Fruit fly (Drosophila melanogaster): ENCODE data around the gene Or85f.
A peak's percentile ranks its signal among the peaks of the same experiment; 100 is the strongest.

Gene Or85f

dm6 chr3R:9397890-9398289, at the start of gene Or85f:
Gene Or85f (plus strand): TSS chr3R:9398190.
- TF ChIP-seq E2f1 (GFP tag; IDR thresholded peaks at IDR 0.05) (no peak), Fer1 (GFP tag; optimal IDR thresholded peaks at IDR 0.05) (no peak), Mad (GFP tag; optimal IDR thresholded peaks at IDR 0.05) (no peak), Kr (GFP tag; optimal IDR thresholded peaks at IDR 0.05) (no peak), Stat92E (GFP tag; optimal IDR thresholded peaks at IDR 0.05) (no peak), corto (GFP tag; optimal IDR thresholded peaks at IDR 0.05) (no peak), CG2712 (tag; optimal IDR thresholded peaks at IDR 0.05) (no peak), Hr78 (GFP tag; optimal IDR thresholded peaks at IDR 0.05) (no peak), CG32532 (GFP tag; IDR thresholded peaks at IDR 0.05) (no peak)

- TF ChIP-seq nom (GFP tag; optimal IDR thresholded peaks at IDR 0.05) (peak; percentile 18), E2f2 (GFP tag; IDR thresholded peaks at IDR 0.05) (0 out of 2 replicates have a peak, but pooled peaks have one; percentile 3), CG2129 (GFP tag; IDR thresholded peaks at IDR 0.05; ENCODE audit: partially characterized antibody) (no peak)
Measured at dm6 chr3R:9348379-9348721, 49.6 kb upstream of the Or85f start.

dm6 chr3R:9349267-9349820, 48.6 kb upstream of the Or85f start:
- TF ChIP-seq nerfin-2 (GFP tag; IDR thresholded peaks at IDR 0.05; ENCODE audit: partially characterized antibody) (no peak), crp (GFP tag; optimal IDR thresholded peaks at IDR 0.05) (no peak), CG10979 (tag; optimal IDR thresholded peaks at IDR 0.05) (peak; percentile 17), CG10267 (tag; optimal IDR thresholded peaks at IDR 0.05) (no peak), CG2129 (GFP tag; IDR thresholded peaks at IDR 0.05; ENCODE audit: partially characterized antibody) (no peak), caup (GFP tag; optimal IDR thresholded peaks at IDR 0.05; ENCODE audit: severe bottlenecking) (no peak), CG1024 (GFP tag; IDR thresholded peaks at IDR 0.05) (no peak), Mad (GFP tag; optimal IDR thresholded peaks at IDR 0.05) (no peak), CG11695 (GFP tag; IDR thresholded peaks at IDR 0.05) (no peak), pzg (GFP tag; optimal IDR thresholded peaks at IDR 0.05) (no peak), CG2199 (GFP tag; IDR thresholded peaks at IDR 0.05) (peak; percentile 74; the same call in 1 of the 3 replicates), Bdp1 (GFP tag; optimal IDR thresholded peaks at IDR 0.05) (no peak), zen (tag; optimal IDR thresholded peaks at IDR 0.05) (peak; percentile 15), prd (optimal IDR thresholded peaks at IDR 0.05) (no peak), prd (GFP tag; IDR thresholded peaks at IDR 0.05) (no peak), NK7.1 (GFP tag; optimal IDR thresholded peaks at IDR 0.05) (no peak), fd3F (GFP tag; optimal IDR thresholded peaks at IDR 0.05) (no peak), CG10209 (GFP tag; optimal IDR thresholded peaks at IDR 0.05) (no peak), Xbp1 (GFP tag; optimal IDR thresholded peaks at IDR 0.05) (no peak), CG17802 (tag; optimal IDR thresholded peaks at IDR 0.05) (no peak), sug (tag; optimal IDR thresholded peaks at IDR 0.05) (no peak), Six4 (GFP tag; optimal IDR thresholded peaks at IDR 0.05) (no peak), ab (GFP tag; optimal IDR thresholded peaks at IDR 0.05) (no peak), tio (GFP tag; optimal IDR thresholded peaks at IDR 0.05) (no peak), CG4328 (GFP tag; optimal IDR thresholded peaks at IDR 0.05) (no peak), Awh (GFP tag; IDR thresholded peaks at IDR 0.05) (0 out of 2 replicates have a peak, but pooled peaks have one; percentile 7), CG3065 (GFP tag; optimal IDR thresholded peaks at IDR 0.05) (no peak), HLH4C (GFP tag; IDR thresholded peaks at IDR 0.05; ENCODE audit: partially characterized antibody) (no peak), pros (GFP tag; optimal IDR thresholded peaks at IDR 0.05) (peak; percentile 17), CG8089 (GFP tag; optimal IDR thresholded peaks at IDR 0.05) (no peak), CG9215 (GFP tag; IDR thresholded peaks at IDR 0.05) (no peak), CG7786 (GFP tag; optimal IDR thresholded peaks at IDR 0.05) (no peak), Mes4 (GFP tag; optimal IDR thresholded peaks at IDR 0.05) (no peak), CG4282 (GFP tag; optimal IDR thresholded peaks at IDR 0.05) (no peak), her (GFP tag; optimal IDR thresholded peaks at IDR 0.05) (no peak), Sry-β (GFP tag; optimal IDR thresholded peaks at IDR 0.05) (no peak), CG8765 (GFP tag; IDR thresholded peaks at IDR 0.05) (no peak)
